Worm (Caenorhabditis elegans): ENCODE data around the gene F39F10.5.

F39F10.5 gene

ce11 chrX:16943934-16944914 is 30.7 kb upstream of the F39F10.5 start:
- TF ChIP-seq ceh-34 (tag; optimal IDR thresholded peaks at IDR 0.05) (no peak), ceh-6 (GFP tag; optimal IDR thresholded peaks at IDR 0.05) (no peak), unc-42 (tag; optimal IDR thresholded peaks at IDR 0.05) (no peak), madf-2 (tag; optimal IDR thresholded peaks at IDR 0.05) (peak; percentile 37), C08G9.2 (tag; optimal IDR thresholded peaks at IDR 0.05) (no peak), pat-9 (tag; optimal IDR thresholded peaks at IDR 0.05) (no peak), ref-2 (tag; optimal IDR thresholded peaks at IDR 0.05) (no peak), unc-3 (GFP tag; conservative IDR thresholded peaks at IDR 0.05) (peak; percentile 30; the same call in 1 of the 2 replicates), unc-3 (tag; optimal IDR thresholded peaks at IDR 0.05) (no peak), ztf-16 (tag; optimal IDR thresholded peaks at IDR 0.05) (no peak), sdc-2 (tag; optimal IDR thresholded peaks at IDR 0.05) (no peak), ceh-19 (GFP tag; optimal IDR thresholded peaks at IDR 0.05) (peak; percentile 72), ceh-2 (tag; optimal IDR thresholded peaks at IDR 0.05) (no peak), fax-1 (tag; optimal IDR thresholded peaks at IDR 0.05) (peak; percentile 49), dve-1 (tag; optimal IDR thresholded peaks at IDR 0.05) (no peak), mec-3 (tag; optimal IDR thresholded peaks at IDR 0.05; ENCODE audit: borderline replicate concordance) (no peak), ceh-48 (tag; optimal IDR thresholded peaks at IDR 0.05) (no peak), ceh-9 (tag; optimal IDR thresholded peaks at IDR 0.05) (peak; percentile 63), pqm-1 (tag; optimal IDR thresholded peaks at IDR 0.05) (no peak), gmeb-2 (tag; optimal IDR thresholded peaks at IDR 0.05) (peak; percentile 71), ets-4 (tag; optimal IDR thresholded peaks at IDR 0.05) (no peak), pha-2 (tag; optimal IDR thresholded peaks at IDR 0.05) (peak; percentile 5), zip-5 (tag; optimal IDR thresholded peaks at IDR 0.05) (no peak), ceh-18 (tag; optimal IDR thresholded peaks at IDR 0.05) (no peak), ceh-22 (tag; optimal IDR thresholded peaks at IDR 0.05) (no peak), odd-2 (tag; optimal IDR thresholded peaks at IDR 0.05) (no peak), elt-4 (tag; optimal IDR thresholded peaks at IDR 0.05) (no peak), lim-6 (tag; optimal IDR thresholded peaks at IDR 0.05) (no peak), ahr-1 (tag; optimal IDR thresholded peaks at IDR 0.05) (no peak), nfya-1 (tag; optimal IDR thresholded peaks at IDR 0.05) (no peak), K02D7.2 (tag; optimal IDR thresholded peaks at IDR 0.05) (no peak), T23F11.4 (GFP tag; optimal IDR thresholded peaks at IDR 0.05) (peak; percentile 47), dmd-4 (tag; optimal IDR thresholded peaks at IDR 0.05; ENCODE audit: borderline replicate concordance) (no peak), unc-55 (GFP tag; optimal IDR thresholded peaks at IDR 0.05) (no peak), elt-2 (tag; optimal IDR thresholded peaks at IDR 0.05) (no peak), npax-4 (tag; optimal IDR thresholded peaks at IDR 0.05) (no peak), hlh-13 (GFP tag; optimal IDR thresholded peaks at IDR 0.05) (no peak), tbx-7 (tag; optimal IDR thresholded peaks at IDR 0.05) (no peak), hlh-15 (tag; optimal IDR thresholded peaks at IDR 0.05) (no peak), sox-4 (tag; optimal IDR thresholded peaks at IDR 0.05) (peak; percentile 66), syd-9 (tag; optimal IDR thresholded peaks at IDR 0.05) (no peak), ama-1 (optimal IDR thresholded peaks at IDR 0.05) (peak; percentile 93), ceh-45 (GFP tag; IDR thresholded peaks at IDR 0.05) (no peak), pax-1 (tag; optimal IDR thresholded peaks at IDR 0.05) (peak; percentile 86), K09A11.1 (tag; optimal IDR thresholded peaks at IDR 0.05; ENCODE audit: insufficient read depth) (no peak), tbx-2 (tag; optimal IDR thresholded peaks at IDR 0.05) (no peak), rnt-1 (tag; optimal IDR thresholded peaks at IDR 0.05) (no peak), C38D4.7 (GFP tag; optimal IDR thresholded peaks at IDR 0.05) (peak; percentile 54), pag-3 (tag; optimal IDR thresholded peaks at IDR 0.05; ENCODE audit: borderline replicate concordance) (no peak), che-1 (tag; optimal IDR thresholded peaks at IDR 0.05) (peak; percentile 75), unc-86 (tag; optimal IDR thresholded peaks at IDR 0.05) (no peak)

Data from whole organism, late embryonic.